Fruit fly (Drosophila melanogaster) whole organism, embryonic: Measurements from ENCODE around the gene CG13949.
A peak's percentile ranks its signal among the peaks of the same experiment; 100 is the strongest.

Experiments
- Abd-B ChIP-seq: fragments of 200-800 bp; sonication (Bioruptor generic); optimal IDR thresholded peaks from 2 replicates; lab custom pipeline; 2018; ENCODE audit warnings: missing biosample characterization, mild to moderate bottlenecking, missing genetic modification characterization, moderate library complexity
- Bteb2 ChIP-seq: fragments of 200-800 bp; sonication (Bioruptor generic); optimal IDR thresholded peaks from 2 replicates; lab custom pipeline; 2016; ENCODE audit warnings: missing biosample characterization, missing genetic modification characterization
- CG11247 ChIP-seq: fragments of 200-800 bp; sonication (Bioruptor generic); IDR thresholded peaks from 2 replicates; pipeline ENCODE4 v1.3.6; 2022; ENCODE audit warnings: missing biosample characterization, missing genetic modification characterization
- CG11696 ChIP-seq: fragments of 200-800 bp; sonication (Bioruptor generic); IDR thresholded peaks from 2 replicates; pipeline ENCODE4 v1.3.6; 2022; ENCODE audit warnings: missing biosample characterization, missing genetic modification characterization
- CG1529 ChIP-seq: fragments of 200-800 bp; sonication (Bioruptor generic); optimal IDR thresholded peaks from 3 replicates; lab custom pipeline; 2018; ENCODE audit warnings: missing biosample characterization, missing genetic modification characterization
- CG16815 ChIP-seq: fragments of 200-800 bp; sonication (Bioruptor generic); optimal IDR thresholded peaks from 3 replicates; lab custom pipeline; 2017; ENCODE audit warnings: missing biosample characterization, mild to moderate bottlenecking, missing genetic modification characterization
- CG18011 ChIP-seq: fragments of 200-800 bp; sonication (Bioruptor generic); optimal IDR thresholded peaks from 2 replicates; lab custom pipeline; 2017; ENCODE audit warnings: missing biosample characterization, missing genetic modification characterization, mild to moderate bottlenecking, moderate library complexity, missing genotype
- CG18599 ChIP-seq: fragments of 200-800 bp; sonication (Bioruptor generic); optimal IDR thresholded peaks from 3 replicates; lab custom pipeline; 2017; ENCODE audit warnings: missing biosample characterization, missing genetic modification characterization, mild to moderate bottlenecking, moderate library complexity, missing genetic modification reagents
- CG2712 ChIP-seq: fragments of 200-800 bp; optimal IDR thresholded peaks from 3 replicates; lab custom pipeline; 2019; ENCODE audit warnings: missing biosample characterization, mild to moderate bottlenecking, missing genetic modification characterization, moderate library complexity
- CG4730 ChIP-seq: fragments of 200-800 bp; sonication (Bioruptor generic); IDR thresholded peaks from 2 replicates; pipeline ENCODE4 v1.3.6; 2022; ENCODE audit warnings: missing biosample characterization, missing genetic modification characterization
- CG7745 ChIP-seq: fragments of 200-800 bp; sonication (Bioruptor generic); optimal IDR thresholded peaks from 2 replicates; lab custom pipeline; 2018; ENCODE audit warnings: missing biosample characterization, mild to moderate bottlenecking, missing genetic modification characterization, moderate library complexity
- CG8290 ChIP-seq, 3 experiments: fragments of 200-800 bp; sonication (Bioruptor generic); optimal IDR thresholded peaks; 2 replicates each; lab custom pipeline; 2016 to 2019; ENCODE audit warnings: missing biosample characterization in 3 of 3, missing genetic modification characterization in 3 of 3, mild to moderate bottlenecking in 2 of 3, moderate library complexity in 1 of 3
- Dbx ChIP-seq: fragments of 200-800 bp; sonication (Bioruptor generic); IDR thresholded peaks from 3 replicates; pipeline ENCODE4 v1.3.6; 2022; ENCODE audit warnings: missing biosample characterization, missing genetic modification characterization
- E2f2 ChIP-seq: fragments of 200-800 bp; sonication (Bioruptor generic); IDR thresholded peaks from 2 replicates; pipeline ENCODE4 v1.3.6; 2022; ENCODE audit warnings: missing biosample characterization, missing genetic modification characterization
- H15 ChIP-seq: fragments of 200-800 bp; sonication (Bioruptor generic); IDR thresholded peaks from 3 replicates; pipeline ENCODE4 v1.3.6; 2022; ENCODE audit warnings: missing biosample characterization, missing genetic modification characterization
- HLH3B ChIP-seq: fragments of 200-800 bp; sonication (Bioruptor generic); IDR thresholded peaks from 2 replicates; pipeline ENCODE4 v1.3.6; 2022; ENCODE audit warnings: missing biosample characterization, missing genetic modification characterization
- HLHmδ ChIP-seq: fragments of 200-800 bp; sonication (Bioruptor generic); optimal IDR thresholded peaks from 2 replicates; lab custom pipeline; 2018; ENCODE audit warnings: missing biosample characterization, mild to moderate bottlenecking, missing genetic modification characterization, moderate library complexity
- Hand ChIP-seq: fragments of 200-800 bp; sonication (Bioruptor generic); optimal IDR thresholded peaks from 2 replicates; lab custom pipeline; 2017; ENCODE audit warnings: mild to moderate bottlenecking, missing biosample characterization, missing genetic modification reagents, missing genetic modification characterization
- MBD-R2 ChIP-seq: fragments of 200-800 bp; sonication (Bioruptor generic); IDR thresholded peaks from 2 replicates; pipeline ENCODE4 v1.3.6; 2022; ENCODE audit warnings: missing biosample characterization, missing genetic modification characterization
- Rfx ChIP-seq: fragments of 200-800 bp; sonication (Bioruptor generic); IDR thresholded peaks from 2 replicates; pipeline ENCODE4 v1.3.6; 2022; ENCODE audit warnings: missing biosample characterization, missing genetic modification characterization
- Sox100B ChIP-seq: fragments of 200-800 bp; sonication (Bioruptor generic); optimal IDR thresholded peaks from 3 replicates; lab custom pipeline; 2018; ENCODE audit warnings: missing biosample characterization, mild to moderate bottlenecking, missing genetic modification characterization
- Sox102F ChIP-seq: fragments of 200-800 bp; sonication (Bioruptor generic); optimal IDR thresholded peaks from 2 replicates; lab custom pipeline; 2018; ENCODE audit warnings: missing biosample characterization, mild to moderate bottlenecking, missing genetic modification characterization, moderate library complexity
- Sry-β ChIP-seq: fragments of 200-800 bp; sonication (Bioruptor generic); optimal IDR thresholded peaks from 2 replicates; lab custom pipeline; 2018; ENCODE audit warnings: missing biosample characterization, mild to moderate bottlenecking, missing genetic modification characterization, moderate library complexity
- TFAM ChIP-seq: fragments of 200-800 bp; sonication (Bioruptor generic); optimal IDR thresholded peaks from 2 replicates; lab custom pipeline; 2017; ENCODE audit warnings: missing biosample characterization, missing genetic modification characterization, inconsistent platforms
- ab ChIP-seq: fragments of 200-800 bp; sonication (Bioruptor generic); optimal IDR thresholded peaks from 2 replicates; lab custom pipeline; 2016; ENCODE audit warnings: missing biosample characterization, missing genetic modification characterization
- ap ChIP-seq: fragments of 200-800 bp; sonication (Bioruptor generic); IDR thresholded peaks from 2 replicates; pipeline ENCODE4 v1.3.6; 2022; ENCODE audit warnings: missing biosample characterization, missing genetic modification characterization
- az2 ChIP-seq: fragments of 200-800 bp; sonication (Bioruptor generic); optimal IDR thresholded peaks from 3 replicates; lab custom pipeline; 2016; ENCODE audit warnings: missing biosample characterization, missing genetic modification characterization
- bab2 ChIP-seq: fragments of 200-800 bp; sonication (Bioruptor generic); optimal IDR thresholded peaks from 2 replicates; lab custom pipeline; 2016; ENCODE audit warnings: missing biosample characterization, missing genetic modification characterization
- btn ChIP-seq: fragments of 200-800 bp; sonication (Bioruptor generic); optimal IDR thresholded peaks from 2 replicates; lab custom pipeline; 2016; ENCODE audit warnings: missing biosample characterization, missing genetic modification characterization
- da ChIP-seq: fragments of 200-800 bp; sonication (Bioruptor generic); optimal IDR thresholded peaks from 2 replicates; lab custom pipeline; 2016; ENCODE audit warnings: missing biosample characterization, missing genetic modification characterization
- emc ChIP-seq: fragments of 200-800 bp; sonication (Bioruptor generic); optimal IDR thresholded peaks from 2 replicates; lab custom pipeline; 2016; ENCODE audit warnings: missing biosample characterization, missing genetic modification characterization
- fd3F ChIP-seq: fragments of 200-800 bp; sonication (Bioruptor generic); optimal IDR thresholded peaks from 2 replicates; lab custom pipeline; 2018; ENCODE audit warnings: missing biosample characterization, mild to moderate bottlenecking, missing genetic modification characterization, moderate library complexity
- gsb ChIP-seq: fragments of 200-800 bp; sonication (Bioruptor generic); IDR thresholded peaks from 2 replicates; pipeline ENCODE4 v1.3.6; 2022; ENCODE audit warnings: missing biosample characterization, missing genetic modification characterization
- hth ChIP-seq: fragments of >200 bp; optimal IDR thresholded peaks from 2 replicates; lab custom pipeline; 2017; ENCODE audit warnings: inconsistent platforms
- insv ChIP-seq, 2 experiments: fragments of 200-800 bp; sonication (Bioruptor generic); optimal IDR thresholded peaks; 3 replicates each; lab custom pipeline; 2016 to 2018; ENCODE audit warnings: missing biosample characterization in 2 of 2, missing genetic modification characterization in 2 of 2
- inv ChIP-seq: fragments of 200-800 bp; sonication (Bioruptor generic); IDR thresholded peaks from 2 replicates; pipeline ENCODE4 v1.3.6; 2022; ENCODE audit warnings: missing biosample characterization, missing genetic modification characterization; ENCODE audit not compliant: partially characterized antibody
- lilli ChIP-seq: fragments of 200-800 bp; sonication (Bioruptor generic); optimal IDR thresholded peaks from 3 replicates; lab custom pipeline; 2016; ENCODE audit warnings: missing biosample characterization, missing genetic modification characterization
- lola ChIP-seq, 3 experiments: fragments of >200 bp in 2 of 3; fragments of 200-800 bp in 1 of 3; sonication (Bioruptor generic) in 1 of 3; optimal IDR thresholded peaks; 2 replicates each; lab custom pipeline; 2017 to 2019; ENCODE audit warnings: missing biosample characterization in 3 of 3, missing genetic modification characterization in 3 of 3, mild to moderate bottlenecking in 1 of 3, moderate library complexity in 1 of 3
- nom ChIP-seq: fragments of 200-800 bp; sonication (Bioruptor generic); optimal IDR thresholded peaks from 2 replicates; lab custom pipeline; 2017; ENCODE audit warnings: missing biosample characterization, missing genetic modification characterization, mild to moderate bottlenecking, moderate library complexity, missing genetic modification reagents
- peb ChIP-seq: fragments of 200-800 bp; sonication (Bioruptor generic); IDR thresholded peaks from 2 replicates; pipeline ENCODE4 v1.3.6; 2022; ENCODE audit warnings: missing biosample characterization, missing genetic modification characterization
- pho ChIP-seq: fragments of 200-800 bp; sonication (Bioruptor generic); optimal IDR thresholded peaks from 2 replicates; lab custom pipeline; 2016; ENCODE audit warnings: missing biosample characterization, missing genetic modification characterization
- pzg ChIP-seq: fragments of 200-800 bp; sonication (Bioruptor generic); optimal IDR thresholded peaks from 3 replicates; lab custom pipeline; 2018; ENCODE audit warnings: missing biosample characterization, mild to moderate bottlenecking, missing genetic modification characterization, moderate library complexity
- rib ChIP-seq: fragments of 200-800 bp; sonication (Bioruptor generic); IDR thresholded peaks from 2 replicates; pipeline ENCODE4 v1.3.6; 2022; ENCODE audit warnings: missing biosample characterization, missing genetic modification characterization
- slou ChIP-seq: fragments of 200-800 bp; sonication (Bioruptor generic); optimal IDR thresholded peaks from 3 replicates; lab custom pipeline; 2016; ENCODE audit warnings: missing biosample characterization, missing genetic modification characterization
- slp2 ChIP-seq: fragments of 200-800 bp; sonication (Bioruptor generic); optimal IDR thresholded peaks from 2 replicates; lab custom pipeline; 2016; ENCODE audit warnings: missing biosample characterization, missing genetic modification characterization
- so ChIP-seq: fragments of 200-800 bp; sonication (Bioruptor generic); IDR thresholded peaks from 3 replicates; pipeline ENCODE4 v1.3.6; 2022; ENCODE audit warnings: missing biosample characterization, missing genetic modification characterization
- sob ChIP-seq: fragments of 200-800 bp; sonication (Bioruptor generic); IDR thresholded peaks from 2 replicates; pipeline ENCODE4 v1.3.6; 2022; ENCODE audit warnings: missing biosample characterization, missing genetic modification characterization
- ssp ChIP-seq: fragments of 200-800 bp; sonication (Bioruptor generic); IDR thresholded peaks from 2 replicates; pipeline ENCODE4 v1.3.6; 2022; ENCODE audit warnings: missing biosample characterization, missing genetic modification characterization
- tgo ChIP-seq: fragments of 200-800 bp; sonication (Bioruptor generic); IDR thresholded peaks from 3 replicates; pipeline ENCODE4 v1.3.6; 2022; ENCODE audit warnings: missing biosample characterization, missing genetic modification characterization
- vfl ChIP-seq: fragments of 200-800 bp; sonication (Bioruptor generic); optimal IDR thresholded peaks from 2 replicates; lab custom pipeline; 2016; ENCODE audit warnings: missing biosample characterization, missing genetic modification characterization
- vvl ChIP-seq: fragments of 200-800 bp; sonication (Bioruptor generic); IDR thresholded peaks from 2 replicates; pipeline ENCODE4 v1.3.6; 2022; ENCODE audit warnings: missing biosample characterization, missing genetic modification characterization
- zen ChIP-seq: fragments of 200-800 bp; sonication (Bioruptor generic); optimal IDR thresholded peaks from 3 replicates; lab custom pipeline; 2018; ENCODE audit warnings: missing biosample characterization, mild to moderate bottlenecking, missing genetic modification characterization, moderate library complexity

CG13949 gene

dm6 chr2L:837989-838388, 17.1 kb upstream of the CG13949 start (continued):
- TF ChIP-seq lilli (GFP tag; lab: Kevin White, UChicago) (no peak), TFAM (GFP tag; lab: Kevin White, UChicago) (no peak), Abd-B (no peak), CG7745 (tag; lab: Kevin White, UChicago) (no peak), CG16815 (GFP tag; lab: Kevin White, UChicago) (peak; percentile 39), bab2 (GFP tag; lab: Kevin White, UChicago) (no peak), btn (GFP tag; lab: Kevin White, UChicago) (no peak), ssp (GFP tag; lab: Robert Waterston, UW) (no peak), CG1529 (GFP tag; lab: Kevin White, UChicago) (no peak), CG11696 (GFP tag; lab: Robert Waterston, UW) (no peak), zen (no peak), HLH3B (GFP tag; lab: Robert Waterston, UW) (peak; percentile 29; the same call in 1 of the 2 replicates), emc (GFP tag; lab: Kevin White, UChicago) (no peak), nom (no peak), CG8290 (GFP tag; optimal IDR thresholded peaks at IDR 0.05; lab: Kevin White, UChicago) (no peak), CG8290 (tag; optimal IDR thresholded peaks at IDR 0.05; lab: Kevin White, UChicago) (no peak), MBD-R2 (GFP tag; lab: Robert Waterston, UW) (no peak), so (no peak), az2 (GFP tag; lab: Kevin White, UChicago) (no peak), peb (GFP tag; lab: Robert Waterston, UW) (0 out of 2 replicates have a peak, but pooled peaks have one; percentile 21), Rfx (no peak), sob (GFP tag; lab: Robert Waterston, UW) (no peak), hth (no peak), pzg (no peak), H15 (no peak), CG18599 (GFP tag; lab: Kevin White, UChicago) (no peak), tgo (GFP tag; lab: Robert Waterston, UW) (no peak), da (GFP tag; lab: Kevin White, UChicago) (no peak), CG2712 (tag; lab: Kevin White, UChicago) (no peak), HLHmδ (no peak), CG18011 (GFP tag; lab: Kevin White, UChicago) (no peak), Sry-β (GFP tag; lab: Kevin White, UChicago) (no peak), CG4730 (GFP tag; lab: Robert Waterston, UW) (no peak), Bteb2 (no peak), Dbx (no peak), vvl (GFP tag; lab: Robert Waterston, UW) (no peak), Sox100B (GFP tag; lab: Kevin White, UChicago) (no peak), ab (GFP tag; lab: Kevin White, UChicago) (no peak), Sox102F (GFP tag; lab: Kevin White, UChicago) (peak; percentile 67), gsb (GFP tag; lab: Robert Waterston, UW) (no peak), rib (GFP tag; lab: Robert Waterston, UW) (no peak), lola (GFP tag; optimal IDR thresholded peaks at IDR 0.05; lab: Kevin White, UChicago) (no peak), slou (GFP tag; lab: Kevin White, UChicago) (no peak), pho (no peak), Hand (GFP tag; lab: Kevin White, UChicago) (no peak), fd3F (no peak), slp2 (GFP tag; lab: Kevin White, UChicago) (no peak), E2f2 (GFP tag; lab: Robert Waterston, UW) (peak; percentile 39; the same call in 1 of the 2 replicates), CG11247 (GFP tag; lab: Robert Waterston, UW) (no peak), vfl (GFP tag; lab: Kevin White, UChicago) (no peak), ap (0 out of 2 replicates have a peak, but pooled peaks have one; percentile 6), insv (GFP tag; optimal IDR thresholded peaks at IDR 0.05; lab: Kevin White, UChicago) (no peak), inv (GFP tag; lab: Robert Waterston, UW) (no peak)
